Worm (Caenorhabditis elegans) whole organism, L1 larva: Measurements from ENCODE around the gene T19C3.6.

Experiments used
- C04F5.9 ChIP-seq: sonication (generic microtip); optimal IDR thresholded peaks from 2 replicates; lab custom pipeline; 2016; ENCODE audit warnings: missing genetic modification characterization, missing compliant biosample characterization
- C16A3.4 ChIP-seq: fragments of 150-350 bp; optimal IDR thresholded peaks from 2 replicates; lab custom pipeline; 2014; ENCODE audit warnings: missing biosample characterization, missing genetic modification characterization
- C34B4.2 ChIP-seq: sonication (generic microtip); optimal IDR thresholded peaks from 2 replicates; lab custom pipeline; 2017; ENCODE audit warnings: mild to moderate bottlenecking, missing genetic modification characterization, missing compliant biosample characterization
- Y116A8C.19 ChIP-seq: sonication (generic microtip); optimal IDR thresholded peaks from 2 replicates; lab custom pipeline; 2016; ENCODE audit warnings: missing compliant biosample characterization, missing genetic modification characterization, borderline replicate concordance
- aha-1 ChIP-seq: fragments of 150-350 bp; optimal IDR thresholded peaks from 2 replicates; lab custom pipeline; 2014; ENCODE audit warnings: missing biosample characterization, missing genetic modification characterization
- alr-1 ChIP-seq: fragments of 200-800 bp; sonication (Bioruptor generic); optimal IDR thresholded peaks from 2 replicates; lab custom pipeline; 2018; ENCODE audit warnings: borderline replicate concordance, mild to moderate bottlenecking, missing genetic modification characterization, missing compliant biosample characterization
- aly-2 ChIP-seq: fragments of 150-350 bp; optimal IDR thresholded peaks from 2 replicates; lab custom pipeline; 2014; ENCODE audit warnings: missing biosample characterization, missing genetic modification characterization
- blmp-1 ChIP-seq: fragments of 150-350 bp; optimal IDR thresholded peaks from 2 replicates; lab custom pipeline; 2014; ENCODE audit warnings: missing biosample characterization, missing genetic modification characterization
- ceh-63 ChIP-seq: fragments of 200-800 bp; sonication (Bioruptor generic); optimal IDR thresholded peaks from 2 replicates; lab custom pipeline; 2018; ENCODE audit warnings: mild to moderate bottlenecking, missing genetic modification characterization, missing compliant biosample characterization
- ceh-8 ChIP-seq: fragments of 200-800 bp; sonication (Bioruptor generic); optimal IDR thresholded peaks from 2 replicates; lab custom pipeline; 2018; ENCODE audit warnings: mild to moderate bottlenecking, missing genetic modification characterization, moderate library complexity, missing compliant biosample characterization
- ceh-88 ChIP-seq: fragments of 200-800 bp; sonication (Bioruptor generic); IDR thresholded peaks from 2 replicates; pipeline ENCODE4 v1.3.6; 2022; ENCODE audit warnings: missing genetic modification characterization, missing compliant biosample characterization
- ces-1 ChIP-seq: fragments of 150-350 bp; optimal IDR thresholded peaks from 2 replicates; lab custom pipeline; 2014; ENCODE audit warnings: missing biosample characterization, missing genetic modification reagents, missing genetic modification characterization
- efl-1 ChIP-seq, 4 experiments: fragments of 150-350 bp; optimal IDR thresholded peaks in 3 of 4; peaks in 1 of 4; 1 replicate in 1 of 4; 2 replicates in 3 of 4; lab custom pipeline; 2014; ENCODE audit warnings: missing biosample characterization in 2 of 4, missing genetic modification characterization in 2 of 4, missing genetic modification reagents in 2 of 4
- efl-3 ChIP-seq: fragments of 200-800 bp; sonication (Bioruptor generic); optimal IDR thresholded peaks from 2 replicates; lab custom pipeline; 2018; ENCODE audit warnings: mild to moderate bottlenecking, missing genetic modification characterization, missing compliant biosample characterization
- elt-2 ChIP-seq: sonication (generic microtip); optimal IDR thresholded peaks from 2 replicates; lab custom pipeline; 2016; ENCODE audit warnings: missing genetic modification characterization, mild to moderate bottlenecking, inconsistent platforms, missing compliant biosample characterization, missing genetic modification reagents
- elt-3 ChIP-seq, 6 experiments: fragments of 150-350 bp in 1 of 6; sonication (generic microtip); optimal IDR thresholded peaks; 2 replicates each; lab custom pipeline; 2017 to 2018; ENCODE audit warnings: missing biosample characterization in 6 of 6, missing genetic modification characterization in 6 of 6, inconsistent platforms in 1 of 6
- ets-5 ChIP-seq: fragments of 200-800 bp; sonication (Bioruptor generic); IDR thresholded peaks from 2 replicates; pipeline ENCODE4 v1.3.6; 2022; ENCODE audit warnings: missing genetic modification characterization, missing compliant biosample characterization
- fkh-10 ChIP-seq: sonication (generic microtip); optimal IDR thresholded peaks from 2 replicates; lab custom pipeline; 2017; ENCODE audit warnings: missing biosample characterization, missing genetic modification reagents, missing genetic modification characterization
- fkh-4 ChIP-seq: sonication (generic microtip); optimal IDR thresholded peaks from 2 replicates; lab custom pipeline; 2016; ENCODE audit warnings: missing compliant biosample characterization, missing genetic modification characterization, borderline replicate concordance
- fos-1 ChIP-seq: fragments of 150-350 bp; optimal IDR thresholded peaks from 2 replicates; lab custom pipeline; 2014; ENCODE audit warnings: missing biosample characterization, missing genetic modification characterization
- hlh-17 ChIP-seq: fragments of 200-800 bp; sonication (Bioruptor generic); optimal IDR thresholded peaks from 2 replicates; lab custom pipeline; 2018; ENCODE audit warnings: missing genetic modification characterization, mild to moderate bottlenecking, missing compliant biosample characterization, moderate library complexity, borderline replicate concordance
- hpl-2 ChIP-seq: fragments of 150-350 bp; optimal IDR thresholded peaks from 2 replicates; lab custom pipeline; 2014; ENCODE audit warnings: missing biosample characterization, missing genetic modification reagents, missing genetic modification characterization
- lin-13 ChIP-seq: fragments of 150-350 bp; optimal IDR thresholded peaks from 2 replicates; lab custom pipeline; 2014; ENCODE audit warnings: missing biosample characterization, missing genetic modification reagents, missing genetic modification characterization
- lin-14 ChIP-seq: fragments of 200-800 bp; sonication (Bioruptor generic); optimal IDR thresholded peaks from 2 replicates; lab custom pipeline; 2018; ENCODE audit warnings: mild to moderate bottlenecking, missing genetic modification characterization, moderate library complexity, missing compliant biosample characterization
- lin-35 ChIP-seq, 2 experiments: fragments of 150-350 bp; optimal IDR thresholded peaks; 2 replicates each; lab custom pipeline; 2014; ENCODE audit warnings: missing biosample characterization in 2 of 2, missing genetic modification characterization in 2 of 2, missing genetic modification reagents in 2 of 2
- lin-39 ChIP-seq: fragments of 150-350 bp; optimal IDR thresholded peaks from 2 replicates; lab custom pipeline; 2014; ENCODE audit warnings: missing biosample characterization, missing genetic modification reagents, missing genetic modification characterization
- lir-3 ChIP-seq: sonication (generic microtip); optimal IDR thresholded peaks from 2 replicates; lab custom pipeline; 2016; ENCODE audit warnings: mild to moderate bottlenecking, missing genetic modification characterization, moderate library complexity, missing compliant biosample characterization; ENCODE audit not compliant: poor library complexity
- mab-9 ChIP-seq: fragments of 200-800 bp; sonication (Bioruptor generic); IDR thresholded peaks from 2 replicates; pipeline ENCODE4 v1.3.6; 2022; ENCODE audit warnings: missing genetic modification reagents, missing genetic modification characterization, missing compliant biosample characterization
- mdl-1 ChIP-seq, 2 experiments: fragments of 150-350 bp; optimal IDR thresholded peaks; 2 replicates each; lab custom pipeline; 2014 to 2017; ENCODE audit warnings: missing biosample characterization in 2 of 2, missing genetic modification characterization in 2 of 2, inconsistent platforms in 1 of 2
- mef-2 ChIP-seq: fragments of 150-350 bp; optimal IDR thresholded peaks from 2 replicates; lab custom pipeline; 2014; ENCODE audit warnings: missing biosample characterization, missing genetic modification characterization
- mep-1 ChIP-seq: fragments of 150-350 bp; optimal IDR thresholded peaks from 2 replicates; lab custom pipeline; 2014; ENCODE audit warnings: missing biosample characterization, missing genetic modification characterization
- nhr-11 ChIP-seq: fragments of 150-350 bp; optimal IDR thresholded peaks from 2 replicates; lab custom pipeline; 2014; ENCODE audit warnings: missing biosample characterization, missing genetic modification characterization
- nhr-20 ChIP-seq: sonication (generic microtip); optimal IDR thresholded peaks from 2 replicates; lab custom pipeline; 2016; ENCODE audit warnings: mild to moderate bottlenecking, missing genetic modification characterization, missing compliant biosample characterization
- nhr-237 ChIP-seq: fragments of 150-350 bp; optimal IDR thresholded peaks from 2 replicates; lab custom pipeline; 2014; ENCODE audit warnings: missing biosample characterization, missing genetic modification characterization
- nhr-47 ChIP-seq: sonication (generic microtip); optimal IDR thresholded peaks from 2 replicates; lab custom pipeline; 2016; ENCODE audit warnings: mild to moderate bottlenecking, missing genetic modification characterization, moderate library complexity, missing compliant biosample characterization
- nhr-77 ChIP-seq: fragments of 150-350 bp; optimal IDR thresholded peaks from 2 replicates; lab custom pipeline; 2014; ENCODE audit warnings: missing biosample characterization, missing genetic modification characterization
- nhr-84 ChIP-seq: sonication (generic microtip); optimal IDR thresholded peaks from 2 replicates; lab custom pipeline; 2017; ENCODE audit warnings: missing biosample characterization, missing genetic modification characterization
- nhr-85 ChIP-seq: sonication (generic microtip); peaks from one replicate; lab custom pipeline; 2016; ENCODE audit warnings: missing genetic modification characterization, inconsistent platforms, missing compliant biosample characterization
- nhr-90 ChIP-seq: sonication (generic microtip); optimal IDR thresholded peaks from 2 replicates; lab custom pipeline; 2016; ENCODE audit warnings: mild to moderate bottlenecking, missing genetic modification characterization, missing compliant biosample characterization; ENCODE audit not compliant: poor library complexity
- pag-3 ChIP-seq: sonication (generic microtip); optimal IDR thresholded peaks from 2 replicates; lab custom pipeline; 2017; ENCODE audit warnings: missing genetic modification characterization, mild to moderate bottlenecking, missing compliant biosample characterization, antibody characterized with exemption, borderline replicate concordance; ENCODE audit not compliant: insufficient read depth
- pax-3 ChIP-seq: fragments of 200-800 bp; sonication (Bioruptor generic); optimal IDR thresholded peaks from 2 replicates; lab custom pipeline; 2018; ENCODE audit warnings: mild to moderate bottlenecking, missing genetic modification characterization, moderate library complexity, missing compliant biosample characterization
- pqm-1 ChIP-seq: sonication (generic microtip); optimal IDR thresholded peaks from 3 replicates; lab custom pipeline; 2017; ENCODE audit warnings: missing biosample characterization, missing genetic modification characterization
- skn-1 ChIP-seq: fragments of 150-350 bp; optimal IDR thresholded peaks from 2 replicates; lab custom pipeline; 2014; ENCODE audit warnings: missing biosample characterization, missing genetic modification characterization
- snpc-4 ChIP-seq: fragments of 150-350 bp; optimal IDR thresholded peaks from 2 replicates; lab custom pipeline; 2014; ENCODE audit warnings: missing biosample characterization, missing genetic modification characterization
- snu-23 ChIP-seq: sonication (generic microtip); optimal IDR thresholded peaks from 2 replicates; lab custom pipeline; 2016; ENCODE audit warnings: missing genetic modification characterization, missing compliant biosample characterization
- sox-4 ChIP-seq: sonication (generic microtip); optimal IDR thresholded peaks from 2 replicates; lab custom pipeline; 2016; ENCODE audit warnings: missing genetic modification characterization, missing compliant biosample characterization
- sup-37 ChIP-seq: fragments of 200-800 bp; sonication (Bioruptor generic); optimal IDR thresholded peaks from 2 replicates; lab custom pipeline; 2018; ENCODE audit warnings: mild to moderate bottlenecking, missing genetic modification characterization, missing compliant biosample characterization
- unc-30 ChIP-seq: sonication (generic microtip); optimal IDR thresholded peaks from 2 replicates; lab custom pipeline; 2017; ENCODE audit warnings: missing biosample characterization, missing genetic modification characterization
- unc-62 ChIP-seq: fragments of 150-350 bp; optimal IDR thresholded peaks from 2 replicates; lab custom pipeline; 2014; ENCODE audit warnings: missing biosample characterization, missing genetic modification reagents, missing genetic modification characterization
- vab-15 ChIP-seq: sonication (generic microtip); optimal IDR thresholded peaks from 2 replicates; lab custom pipeline; 2017; ENCODE audit warnings: missing genotype, mild to moderate bottlenecking, missing genetic modification characterization, missing compliant biosample characterization
- zag-1 ChIP-seq: fragments of 150-350 bp; optimal IDR thresholded peaks from 2 replicates; lab custom pipeline; 2014; ENCODE audit warnings: missing biosample characterization, missing genetic modification characterization
- zip-4 ChIP-seq: fragments of 200-800 bp; sonication (Bioruptor generic); optimal IDR thresholded peaks from 2 replicates; lab custom pipeline; 2018; ENCODE audit warnings: mild to moderate bottlenecking, missing genetic modification characterization, moderate library complexity, missing compliant biosample characterization
- ztf-4 ChIP-seq: fragments of 150-350 bp; optimal IDR thresholded peaks from 2 replicates; lab custom pipeline; 2014; ENCODE audit warnings: missing biosample characterization, missing genetic modification characterization

The T19C3.6 gene

ce11 chrIII:634618-635017 is 3.3 kb upstream of the T19C3.6 start, which contains the start of gene fem-2:
Gene fem-2 (minus strand): TSS chrIII:634626.
- TF ChIP-seq lir-3 (tag; lab: Kevin White, UChicago) (no peak), nhr-47 (tag; lab: Kevin White, UChicago) (peak; percentile 66), nhr-84 (tag; lab: Kevin White, UChicago) (no peak), unc-30 (tag; lab: Kevin White, UChicago) (no peak), nhr-11 (tag; lab: Kevin White, UChicago) (no peak), C04F5.9 (tag; lab: Kevin White, UChicago) (no peak), snu-23 (GFP tag; lab: Kevin White, UChicago) (peak; percentile 62), mdl-1 (tag; optimal IDR thresholded peaks at IDR 0.05; lab: Kevin White, UChicago) (peak in 1 of 2 experiments; percentile 15), nhr-85 (tag; lab: Kevin White, UChicago) (peak; percentile 76), fkh-10 (GFP tag; lab: Kevin White, UChicago) (no peak), fkh-4 (tag; lab: Kevin White, UChicago) (no peak), sup-37 (GFP tag; lab: Kevin White, UChicago) (no peak), nhr-237 (tag; lab: Kevin White, UChicago) (no peak), pag-3 (tag; lab: Kevin White, UChicago) (no peak), vab-15 (tag; lab: Kevin White, UChicago) (no peak), mep-1 (tag; lab: Kevin White, UChicago) (peak; percentile 79), ceh-63 (no peak), skn-1 (tag; lab: Kevin White, UChicago) (no peak), alr-1 (tag; lab: Kevin White, UChicago) (no peak), lin-35 (GFP tag; optimal IDR thresholded peaks at IDR 0.05; lab: Kevin White, UChicago) (peak; percentile 58 to 67), zag-1 (no peak), elt-2 (tag; lab: Kevin White, UChicago) (no peak), efl-1 (optimal IDR thresholded peaks at IDR 0.05; lab: Kevin White, UChicago) (peak; percentile 32 to 47), efl-1 (GFP tag; optimal IDR thresholded peaks at IDR 0.05 in 1 of 2; lab: Kevin White, UChicago) (peak; percentile 52 to 90), nhr-90 (peak; percentile 57), sox-4 (tag; lab: Kevin White, UChicago) (peak; percentile 6), elt-3 (tag; optimal IDR thresholded peaks at IDR 0.05; lab: Kevin White, UChicago) (no peak), mef-2 (tag; lab: Kevin White, UChicago) (no peak), lin-14 (GFP tag; lab: Kevin White, UChicago) (no peak), lin-39 (tag; lab: Kevin White, UChicago) (no peak), C34B4.2 (tag; lab: Kevin White, UChicago) (no peak), aly-2 (no peak), unc-62 (no peak), snpc-4 (tag; lab: Kevin White, UChicago) (no peak), pax-3 (tag; lab: Kevin White, UChicago) (no peak), ceh-8 (GFP tag; lab: Kevin White, UChicago) (no peak), blmp-1 (tag; lab: Kevin White, UChicago) (peak; percentile 42), ztf-4 (tag; lab: Kevin White, UChicago) (no peak), Y116A8C.19 (tag; lab: Kevin White, UChicago) (no peak), ets-5 (no peak), hpl-2 (GFP tag; lab: Kevin White, UChicago) (no peak), ces-1 (GFP tag; lab: Kevin White, UChicago) (no peak), ceh-88 (GFP tag; lab: Robert Waterston, UW) (no peak), pqm-1 (no peak), efl-3 (no peak), fos-1 (tag; lab: Kevin White, UChicago) (no peak), mab-9 (no peak), nhr-20 (tag; lab: Kevin White, UChicago) (peak; percentile 37), aha-1 (tag; lab: Kevin White, UChicago) (no peak), nhr-77 (tag; lab: Kevin White, UChicago) (no peak), C16A3.4 (tag; lab: Kevin White, UChicago) (peak; percentile 46), hlh-17 (GFP tag; lab: Kevin White, UChicago) (no peak), zip-4 (GFP tag; lab: Kevin White, UChicago) (peak; percentile 9), lin-13 (GFP tag; lab: Kevin White, UChicago) (peak; percentile 26)
